Fruit fly (Drosophila melanogaster): ENCODE data around the gene CheA75a.

Gene CheA75a

DNA sequence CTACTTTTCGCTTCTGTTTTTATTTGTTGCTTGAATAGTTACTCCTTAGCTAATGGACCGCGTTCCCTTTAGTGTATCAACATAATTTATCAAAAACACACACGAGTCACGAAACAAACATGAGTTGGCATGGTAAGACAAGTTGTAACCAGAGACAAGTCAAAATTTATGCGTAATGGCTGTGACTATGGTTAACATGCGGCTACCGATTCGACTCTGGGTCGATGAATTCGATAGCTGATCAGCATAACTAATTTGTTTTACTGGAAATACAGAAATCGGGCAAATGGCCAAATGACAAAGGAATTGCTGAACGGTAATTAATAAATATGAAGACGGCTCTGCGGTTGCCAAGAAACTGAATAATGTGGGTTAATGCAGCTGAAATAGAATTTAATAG lies 14.1 kb upstream of the CheA75a start:
- TF ChIP-seq CrebA (GFP tag; optimal IDR thresholded peaks at IDR 0.05; ENCODE audit: borderline replicate concordance) (no peak), CG9705 (GFP tag; optimal IDR thresholded peaks at IDR 0.05) (no peak), Vsx2 (GFP tag; optimal IDR thresholded peaks at IDR 0.05; ENCODE audit: partially characterized antibody) (no peak), Rel (GFP tag; optimal IDR thresholded peaks at IDR 0.05) (no peak), Rel (tag; optimal IDR thresholded peaks at IDR 0.05) (no peak), CG32264 (GFP tag; optimal IDR thresholded peaks at IDR 0.05) (no peak), dl (GFP tag; optimal IDR thresholded peaks at IDR 0.05; ENCODE audit: insufficient read depth in 1 of 2, partially characterized antibody in 2 of 2) (no peak), Sp1 (GFP tag; optimal IDR thresholded peaks at IDR 0.05) (no peak), usp (GFP tag; optimal IDR thresholded peaks at IDR 0.05) (no peak), dsf (GFP tag; optimal IDR thresholded peaks at IDR 0.05; ENCODE audit: borderline replicate concordance) (no peak)

DNA sequence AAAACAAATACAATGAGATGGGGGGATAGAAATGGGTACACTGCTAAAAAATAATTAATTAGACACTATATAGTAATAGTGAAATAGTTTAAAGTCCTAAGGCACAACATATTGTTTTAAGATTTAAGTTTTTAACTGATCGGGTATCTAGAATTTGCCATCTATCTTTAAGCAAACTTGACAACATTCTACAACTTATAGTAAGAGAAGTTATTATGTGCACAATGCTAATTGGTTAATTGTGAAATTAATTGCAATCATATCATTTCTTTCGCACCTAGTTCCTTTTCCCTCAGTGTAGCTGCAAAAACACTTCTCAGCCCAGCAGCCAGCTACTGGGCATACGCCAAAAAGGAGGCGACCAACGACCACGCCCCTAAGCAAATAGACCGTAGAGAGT lies 13.3 kb upstream of the CheA75a start:
- TF ChIP-seq Hr83 (GFP tag; optimal IDR thresholded peaks at IDR 0.05; ENCODE audit: poor library complexity, severe bottlenecking) (no peak), sv (GFP tag; optimal IDR thresholded peaks at IDR 0.05) (peak; percentile 47), Hnf4 (GFP tag; optimal IDR thresholded peaks at IDR 0.05) (no peak), usp (GFP tag; optimal IDR thresholded peaks at IDR 0.05) (no peak), OdsH (GFP tag; optimal IDR thresholded peaks at IDR 0.05) (peak; percentile 12), N (GFP tag; optimal IDR thresholded peaks at IDR 0.05) (no peak), Hr78 (GFP tag; optimal IDR thresholded peaks at IDR 0.05) (no peak), Dif (GFP tag; optimal IDR thresholded peaks at IDR 0.05; ENCODE audit: partially characterized antibody) (no peak), Dfd (GFP tag; optimal IDR thresholded peaks at IDR 0.05) (no peak), br (GFP tag; optimal IDR thresholded peaks at IDR 0.05) (peak; percentile 32), dmrt93B (GFP tag; optimal IDR thresholded peaks at IDR 0.05) (no peak), CrebA (GFP tag; optimal IDR thresholded peaks at IDR 0.05; ENCODE audit: borderline replicate concordance) (no peak), Jra (GFP tag; optimal IDR thresholded peaks at IDR 0.05) (no peak), woc (GFP tag; optimal IDR thresholded peaks at IDR 0.05) (peak; percentile 10), pan (optimal IDR thresholded peaks at IDR 0.05) (no peak), foxo (GFP tag; optimal IDR thresholded peaks at IDR 0.05) (peak in 1 of 2 experiments; percentile 49), Mio (GFP tag; optimal IDR thresholded peaks at IDR 0.05) (no peak), h (GFP tag; optimal IDR thresholded peaks at IDR 0.05) (peak; percentile 46), GATAd (GFP tag; optimal IDR thresholded peaks at IDR 0.05) (no peak), Sp1 (GFP tag; optimal IDR thresholded peaks at IDR 0.05) (no peak), rgr (GFP tag; optimal IDR thresholded peaks at IDR 0.05) (peak; percentile 35), fru (GFP tag; optimal IDR thresholded peaks at IDR 0.05) (peak; percentile 27), brk (GFP tag; optimal IDR thresholded peaks at IDR 0.05) (no peak), Abd-B (GFP tag; optimal IDR thresholded peaks at IDR 0.05) (no peak), CG9705 (GFP tag; optimal IDR thresholded peaks at IDR 0.05) (no peak), sage (GFP tag; optimal IDR thresholded peaks at IDR 0.05) (no peak), ey (GFP tag; optimal IDR thresholded peaks at IDR 0.05) (peak; percentile 7), HLH106 (tag; optimal IDR thresholded peaks at IDR 0.05) (no peak)

DNA sequence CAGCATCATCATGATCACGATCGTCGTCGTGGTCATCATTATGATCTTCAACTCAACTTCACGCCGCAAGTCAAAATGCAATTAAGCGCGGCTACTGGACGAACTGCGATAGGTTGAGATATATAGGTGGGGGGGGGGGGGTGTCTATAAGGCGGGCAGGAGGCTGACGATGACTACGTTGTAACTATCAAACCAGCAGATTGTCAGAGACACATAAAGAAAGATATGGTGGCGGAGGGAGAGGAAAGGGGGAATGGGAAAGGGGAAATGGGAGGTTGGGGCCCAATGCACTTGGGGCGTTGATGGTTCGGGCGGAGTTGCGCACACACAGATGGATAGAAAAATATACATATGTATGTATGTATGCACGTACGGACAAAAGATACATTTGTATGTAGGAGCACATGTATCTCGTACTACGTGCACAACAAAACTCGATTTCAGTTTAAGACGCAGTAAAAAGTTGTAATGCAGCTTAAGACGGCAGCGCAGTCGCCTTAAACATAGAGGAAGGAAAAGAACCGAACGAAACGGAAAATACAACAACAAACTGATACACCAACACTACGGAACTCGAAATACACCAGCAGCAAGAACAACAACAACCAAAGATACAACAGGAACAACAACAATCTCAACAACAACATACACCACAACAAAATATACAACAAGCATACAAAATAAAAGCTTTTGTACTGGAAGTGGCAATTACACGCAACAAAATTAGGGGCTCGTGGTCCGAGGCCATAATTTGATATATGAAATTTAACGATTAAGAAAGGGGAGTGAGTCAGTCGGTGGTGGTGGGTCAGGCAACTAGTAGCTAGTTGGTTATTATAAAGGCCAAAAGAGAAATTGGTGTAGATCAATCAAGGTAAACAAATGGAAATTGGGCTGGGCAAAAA lies 12.6 kb upstream of the CheA75a start:
- TF ChIP-seq CrebA (GFP tag; optimal IDR thresholded peaks at IDR 0.05; ENCODE audit: borderline replicate concordance) (no peak), N (GFP tag; optimal IDR thresholded peaks at IDR 0.05) (no peak), foxo (GFP tag; optimal IDR thresholded peaks at IDR 0.05) (no peak), dl (GFP tag; optimal IDR thresholded peaks at IDR 0.05; ENCODE audit: insufficient read depth in 1 of 2, partially characterized antibody in 2 of 2) (no peak), lola (GFP tag; optimal IDR thresholded peaks at IDR 0.05) (no peak), Jra (GFP tag; optimal IDR thresholded peaks at IDR 0.05) (no peak), GATAd (GFP tag; optimal IDR thresholded peaks at IDR 0.05) (no peak), rgr (GFP tag; optimal IDR thresholded peaks at IDR 0.05) (no peak), pan (optimal IDR thresholded peaks at IDR 0.05) (no peak), Hr83 (GFP tag; optimal IDR thresholded peaks at IDR 0.05; ENCODE audit: poor library complexity, severe bottlenecking) (no peak), br (GFP tag; optimal IDR thresholded peaks at IDR 0.05) (no peak), Myc (optimal IDR thresholded peaks at IDR 0.05) (no peak), fru (GFP tag; optimal IDR thresholded peaks at IDR 0.05) (no peak), Hr78 (GFP tag; optimal IDR thresholded peaks at IDR 0.05) (no peak), psq (GFP tag; optimal IDR thresholded peaks at IDR 0.05) (peak; percentile 4), Sp1 (GFP tag; optimal IDR thresholded peaks at IDR 0.05) (no peak), CG9705 (GFP tag; optimal IDR thresholded peaks at IDR 0.05) (no peak), dmrt93B (GFP tag; optimal IDR thresholded peaks at IDR 0.05) (no peak), Rel (GFP tag; optimal IDR thresholded peaks at IDR 0.05) (no peak), Rel (tag; optimal IDR thresholded peaks at IDR 0.05) (no peak), Mio (GFP tag; optimal IDR thresholded peaks at IDR 0.05) (no peak), brk (GFP tag; optimal IDR thresholded peaks at IDR 0.05) (peak; percentile 1), CG32264 (GFP tag; optimal IDR thresholded peaks at IDR 0.05) (no peak), HLH106 (tag; optimal IDR thresholded peaks at IDR 0.05) (no peak), tai (GFP tag; optimal IDR thresholded peaks at IDR 0.05) (no peak), Dfd (GFP tag; optimal IDR thresholded peaks at IDR 0.05) (peak; percentile 53), usp (GFP tag; optimal IDR thresholded peaks at IDR 0.05) (no peak), Hnf4 (GFP tag; optimal IDR thresholded peaks at IDR 0.05) (no peak), OdsH (GFP tag; optimal IDR thresholded peaks at IDR 0.05) (no peak), sage (GFP tag; optimal IDR thresholded peaks at IDR 0.05) (no peak), h (GFP tag; optimal IDR thresholded peaks at IDR 0.05) (no peak), jim (GFP tag; optimal IDR thresholded peaks at IDR 0.05) (no peak), woc (GFP tag; optimal IDR thresholded peaks at IDR 0.05) (peak; percentile 65), ey (GFP tag; optimal IDR thresholded peaks at IDR 0.05) (no peak)

Measured in whole organism, wandering third instar larva.